Worm (Caenorhabditis elegans) whole organism, L4 larva: ENCODE measurements around the gene F43G6.16.
A peak's percentile ranks its signal among the peaks of the same experiment; 100 is the strongest.

Source experiments
- F10B5.3 ChIP-seq: sonication (generic microtip); optimal IDR thresholded peaks from 2 replicates; lab custom pipeline; 2016; ENCODE audit warnings: mild to moderate bottlenecking, missing genetic modification characterization, missing compliant biosample characterization
- F37D6.2 ChIP-seq: sonication (generic microtip); optimal IDR thresholded peaks from 2 replicates; lab custom pipeline; 2016; ENCODE audit warnings: mild to moderate bottlenecking, missing genetic modification characterization, missing compliant biosample characterization
- F44E2.7 ChIP-seq: fragments of 200-800 bp; sonication (Bioruptor generic); IDR thresholded peaks from 2 replicates; pipeline ENCODE4 v2.1.2; 2022; ENCODE audit warnings: missing genetic modification characterization, missing compliant biosample characterization
- F49E8.2 ChIP-seq: sonication (generic microtip); optimal IDR thresholded peaks from 2 replicates; lab custom pipeline; 2016; ENCODE audit warnings: missing compliant biosample characterization, mild to moderate bottlenecking, missing genetic modification characterization, borderline replicate concordance
- T20F7.1 ChIP-seq: fragments of 200-800 bp; sonication (Bioruptor generic); optimal IDR thresholded peaks from 2 replicates; lab custom pipeline; 2018; ENCODE audit warnings: mild to moderate bottlenecking, missing genetic modification characterization, missing compliant biosample characterization
- Y48G9A.11 ChIP-seq: fragments of 200-800 bp; sonication (Bioruptor generic); IDR thresholded peaks from 2 replicates; pipeline ENCODE4 v1.3.6; 2022; ENCODE audit warnings: missing genetic modification reagents, missing genetic modification characterization, missing compliant biosample characterization
- ZK337.2 ChIP-seq: fragments of 200-800 bp; sonication (Bioruptor generic); IDR thresholded peaks from 2 replicates; pipeline ENCODE4 v1.3.6; 2022; ENCODE audit warnings: missing genetic modification reagents, missing genetic modification characterization, missing compliant biosample characterization
- aha-1 ChIP-seq: fragments of 150-350 bp; peaks from one replicate; lab custom pipeline; 2014; ENCODE audit warnings: missing biosample characterization, missing genetic modification characterization
- ama-1 ChIP-seq: fragments of 150-350 bp; optimal IDR thresholded peaks from 2 replicates; lab custom pipeline; 2014; ENCODE audit warnings: inconsistent platforms, mixed read lengths
- ceh-20 ChIP-seq: fragments of 200-800 bp; sonication (Bioruptor generic); IDR thresholded peaks from 2 replicates; pipeline ENCODE4 v1.3.6; 2022; ENCODE audit warnings: missing genetic modification reagents, missing genetic modification characterization, missing compliant biosample characterization
- ceh-28 ChIP-seq: fragments of 150-350 bp; optimal IDR thresholded peaks from 2 replicates; lab custom pipeline; 2014; ENCODE audit warnings: missing biosample characterization, missing genetic modification reagents, missing genetic modification characterization
- ceh-44 ChIP-seq: fragments of 200-800 bp; sonication (Bioruptor generic); IDR thresholded peaks from 2 replicates; pipeline ENCODE4 v1.3.6; 2022; ENCODE audit warnings: missing genetic modification reagents, missing genetic modification characterization, missing compliant biosample characterization
- daf-12 ChIP-seq: fragments of 150-350 bp; optimal IDR thresholded peaks from 2 replicates; lab custom pipeline; 2014; ENCODE audit warnings: missing biosample characterization, missing genetic modification reagents, missing genetic modification characterization
- daf-19 ChIP-seq: fragments of 200-800 bp; sonication (Bioruptor generic); conservative IDR thresholded peaks from 2 replicates; pipeline ENCODE4 v1.3.6; 2022; ENCODE audit warnings: missing genetic modification characterization, missing compliant biosample characterization
- dmd-8 ChIP-seq: fragments of 200-800 bp; sonication (Bioruptor generic); IDR thresholded peaks from 2 replicates; pipeline ENCODE4 v1.3.6; 2022; ENCODE audit warnings: missing genetic modification characterization, missing compliant biosample characterization
- dpl-1 ChIP-seq: fragments of 150-350 bp; optimal IDR thresholded peaks from 2 replicates; lab custom pipeline; 2014; ENCODE audit warnings: missing biosample characterization, missing genetic modification reagents, missing genetic modification characterization
- egl-27 ChIP-seq: sonication (generic microtip); optimal IDR thresholded peaks from 3 replicates; lab custom pipeline; 2017; ENCODE audit warnings: missing biosample characterization, missing genetic modification reagents, missing genetic modification characterization
- fos-1 ChIP-seq: fragments of 150-350 bp; optimal IDR thresholded peaks from 2 replicates; lab custom pipeline; 2014; ENCODE audit warnings: missing biosample characterization, missing genetic modification characterization
- hif-1 ChIP-seq, 2 experiments: sonication (generic microtip); optimal IDR thresholded peaks; 2 replicates each; lab custom pipeline; 2016 to 2017; ENCODE audit warnings: missing compliant biosample characterization in 2 of 2, missing genetic modification characterization in 2 of 2, missing genetic modification reagents in 2 of 2, missing genotype in 2 of 2, mild to moderate bottlenecking in 1 of 2
- hlh-11 ChIP-seq: fragments of 200-800 bp; sonication (Bioruptor generic); optimal IDR thresholded peaks from 2 replicates; lab custom pipeline; 2018; ENCODE audit warnings: mild to moderate bottlenecking, missing genetic modification characterization, missing compliant biosample characterization
- hlh-30 ChIP-seq: sonication (generic microtip); optimal IDR thresholded peaks from 2 replicates; lab custom pipeline; 2017; ENCODE audit warnings: antibody characterized with exemption, mild to moderate bottlenecking, missing genetic modification characterization, missing compliant biosample characterization; ENCODE audit not compliant: insufficient read depth
- lin-1 ChIP-seq: fragments of 200-800 bp; sonication (Bioruptor generic); IDR thresholded peaks from 2 replicates; pipeline ENCODE4 v1.3.6; 2022; ENCODE audit warnings: missing genetic modification reagents, missing genetic modification characterization, missing compliant biosample characterization
- lin-15B ChIP-seq: fragments of 150-350 bp; sonication (generic microtip); optimal IDR thresholded peaks from 3 replicates; lab custom pipeline; 2014; ENCODE audit warnings: missing biosample characterization, missing genetic modification characterization
- lir-3 ChIP-seq: sonication (generic microtip); optimal IDR thresholded peaks from 2 replicates; lab custom pipeline; 2016; ENCODE audit warnings: mild to moderate bottlenecking, missing genetic modification characterization, missing compliant biosample characterization
- lsy-2 ChIP-seq, 2 experiments: fragments of 150-350 bp in 1 of 2; sonication (generic microtip) in 1 of 2; optimal IDR thresholded peaks; 2 replicates each; lab custom pipeline; 2014 to 2017; ENCODE audit warnings: missing biosample characterization in 2 of 2, missing genetic modification characterization in 2 of 2
- madf-5 ChIP-seq, 2 experiments: fragments of 200-800 bp; sonication (Bioruptor generic); IDR thresholded peaks; 2 replicates each; pipeline ENCODE4 v1.3.6; 2022; ENCODE audit warnings: missing compliant biosample characterization in 2 of 2, missing genetic modification characterization in 2 of 2
- madf-9 ChIP-seq: fragments of 200-800 bp; sonication (Bioruptor generic); conservative IDR thresholded peaks from 2 replicates; pipeline ENCODE4 v1.3.6; 2022; ENCODE audit warnings: missing genetic modification reagents, missing genetic modification characterization, missing compliant biosample characterization
- mdl-1 ChIP-seq, 2 experiments: fragments of 150-350 bp in 1 of 2; sonication (generic microtip) in 1 of 2; optimal IDR thresholded peaks; 2 replicates each; lab custom pipeline; 2014 to 2017; ENCODE audit warnings: missing biosample characterization in 2 of 2, missing genetic modification characterization in 2 of 2
- mdt-29 ChIP-seq: fragments of 200-800 bp; sonication (Bioruptor generic); IDR thresholded peaks from 2 replicates; pipeline ENCODE4 v1.3.6; 2022; ENCODE audit warnings: missing genetic modification reagents, missing genetic modification characterization, missing compliant biosample characterization
- mep-1 ChIP-seq: fragments of 150-350 bp; sonication (generic microtip); optimal IDR thresholded peaks from 3 replicates; lab custom pipeline; 2014; ENCODE audit warnings: missing biosample characterization, missing genetic modification characterization
- mxl-3 ChIP-seq: fragments of 200-800 bp; sonication (Bioruptor generic); optimal IDR thresholded peaks from 2 replicates; lab custom pipeline; 2018; ENCODE audit warnings: mild to moderate bottlenecking, missing genetic modification characterization, missing compliant biosample characterization
- nhr-11 ChIP-seq: fragments of 150-350 bp; optimal IDR thresholded peaks from 2 replicates; lab custom pipeline; 2014; ENCODE audit warnings: missing biosample characterization, missing genetic modification characterization
- nhr-28 ChIP-seq: fragments of 150-350 bp; optimal IDR thresholded peaks from 2 replicates; lab custom pipeline; 2014; ENCODE audit warnings: missing biosample characterization, missing genetic modification characterization
- nhr-42 ChIP-seq: fragments of 200-800 bp; sonication (Bioruptor generic); IDR thresholded peaks from 2 replicates; pipeline ENCODE4 v1.3.6; 2022; ENCODE audit warnings: missing genetic modification characterization, missing compliant biosample characterization
- nhr-48 ChIP-seq: sonication (generic microtip); optimal IDR thresholded peaks from 2 replicates; lab custom pipeline; 2016; ENCODE audit warnings: mild to moderate bottlenecking, missing genetic modification characterization, missing compliant biosample characterization
- nhr-6 ChIP-seq: fragments of 150-350 bp; optimal IDR thresholded peaks from 2 replicates; lab custom pipeline; 2014; ENCODE audit warnings: missing biosample characterization, missing genetic modification characterization
- pha-4 ChIP-seq, 2 experiments: fragments of 150-350 bp in 1 of 2; fragments of 200-800 bp in 1 of 2; sonication (Bioruptor generic) in 1 of 2; IDR thresholded peaks in 1 of 2; optimal IDR thresholded peaks in 1 of 2; 2 replicates each; pipeline versions ENCODE4 v1.3.6 to Lab custom; 2014 to 2022; ENCODE audit warnings: missing genetic modification characterization in 2 of 2, missing genetic modification reagents in 2 of 2, missing biosample characterization in 1 of 2, missing compliant biosample characterization in 1 of 2
- sdz-12 ChIP-seq: fragments of 200-800 bp; sonication (Bioruptor generic); optimal IDR thresholded peaks from 2 replicates; lab custom pipeline; 2018; ENCODE audit warnings: mild to moderate bottlenecking, missing genetic modification characterization, missing compliant biosample characterization
- set-16 ChIP-seq: fragments of 200-800 bp; sonication (Bioruptor generic); IDR thresholded peaks from 2 replicates; pipeline ENCODE4 v1.3.6; 2022; ENCODE audit warnings: missing genetic modification reagents, missing genetic modification characterization, missing compliant biosample characterization
- snpc-1.2 ChIP-seq: fragments of 200-800 bp; sonication (Bioruptor generic); IDR thresholded peaks from 2 replicates; pipeline ENCODE4 v1.3.6; 2022; ENCODE audit warnings: missing genetic modification reagents, missing genetic modification characterization, missing compliant biosample characterization
- spr-1 ChIP-seq: sonication (generic microtip); optimal IDR thresholded peaks from 2 replicates; lab custom pipeline; 2016; ENCODE audit warnings: mild to moderate bottlenecking, missing genetic modification characterization, missing compliant biosample characterization
- tag-97 ChIP-seq: fragments of 200-800 bp; sonication (Bioruptor generic); IDR thresholded peaks from 2 replicates; pipeline ENCODE4 v1.3.6; 2022; ENCODE audit warnings: missing genetic modification characterization, missing compliant biosample characterization
- tra-1 ChIP-seq: fragments of 200-800 bp; sonication (Bioruptor generic); IDR thresholded peaks from 2 replicates; pipeline ENCODE4 v1.3.6; 2022; ENCODE audit warnings: missing genetic modification reagents, missing genetic modification characterization, missing compliant biosample characterization
- unc-62 ChIP-seq, 3 experiments: fragments of 150-350 bp in 1 of 3; sonication (generic microtip); optimal IDR thresholded peaks in 2 of 3; peaks in 1 of 3; 1 replicate in 1 of 3; 2 replicates in 2 of 3; lab custom pipeline; 2014 to 2017; ENCODE audit warnings: missing biosample characterization in 3 of 3, missing genetic modification characterization in 3 of 3, missing genetic modification reagents in 3 of 3, missing genotype in 1 of 3
- zip-2 ChIP-seq: fragments of 150-350 bp; optimal IDR thresholded peaks from 2 replicates; lab custom pipeline; 2014; ENCODE audit warnings: missing biosample characterization, missing genetic modification characterization
- ztf-11 ChIP-seq: fragments of 150-350 bp; optimal IDR thresholded peaks from 2 replicates; lab custom pipeline; 2014; ENCODE audit warnings: missing biosample characterization, missing genetic modification characterization

Gene F43G6.16

DNA sequence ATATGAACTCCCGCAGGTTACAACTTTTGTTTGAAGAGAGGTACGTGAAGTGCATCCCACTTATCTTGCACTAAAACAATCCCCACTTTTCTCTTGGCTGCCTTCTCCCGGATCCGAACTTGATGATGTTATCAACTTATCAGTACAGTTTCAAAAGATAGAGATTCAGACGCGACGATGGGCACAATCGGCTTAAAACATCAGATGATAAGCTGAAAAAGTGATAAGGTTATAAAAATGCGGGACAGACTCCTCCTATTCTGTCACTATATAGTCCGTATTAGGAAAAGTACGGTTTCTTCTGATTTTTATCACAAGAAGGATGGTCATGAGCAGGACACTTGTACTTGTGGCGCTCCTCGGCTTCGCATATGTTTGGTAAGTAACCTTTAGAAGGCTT, 43.2 kb downstream of the F43G6.16 start, which contains the start of gene ctsa-1.2 (continued):
- TF ChIP-seq tra-1 (GFP tag; lab: Robert Waterston, UW) (peak; percentile 9; the same call in 1 of the 2 replicates), ama-1 (no peak), dmd-8 (GFP tag; lab: Robert Waterston, UW) (no peak), F44E2.7 (GFP tag; lab: Robert Waterston, UW) (no peak), egl-27 (tag; lab: Kevin White, UChicago) (no peak), snpc-1.2 (no peak), nhr-6 (tag; lab: Kevin White, UChicago) (no peak), nhr-48 (tag; lab: Kevin White, UChicago) (peak; percentile 21), lsy-2 (tag; optimal IDR thresholded peaks at IDR 0.05; lab: Kevin White, UChicago) (no peak), lin-1 (GFP tag; lab: Robert Waterston, UW) (no peak; the same call in 1 of the 2 replicates), sdz-12 (no peak), F37D6.2 (tag; lab: Kevin White, UChicago) (no peak), ZK337.2 (GFP tag; lab: Robert Waterston, UW) (no peak), ztf-11 (tag; lab: Kevin White, UChicago) (no peak), tag-97 (GFP tag; lab: Robert Waterston, UW) (no peak), nhr-42 (no peak), madf-9 (GFP tag; lab: Robert Waterston, UW) (no peak), aha-1 (tag; lab: Kevin White, UChicago) (peak; percentile 41), madf-5 (GFP tag; IDR thresholded peaks at IDR 0.05; lab: Robert Waterston, UW) (no peak), Y48G9A.11 (GFP tag; lab: Robert Waterston, UW) (no peak), ceh-44 (no peak)

DNA sequence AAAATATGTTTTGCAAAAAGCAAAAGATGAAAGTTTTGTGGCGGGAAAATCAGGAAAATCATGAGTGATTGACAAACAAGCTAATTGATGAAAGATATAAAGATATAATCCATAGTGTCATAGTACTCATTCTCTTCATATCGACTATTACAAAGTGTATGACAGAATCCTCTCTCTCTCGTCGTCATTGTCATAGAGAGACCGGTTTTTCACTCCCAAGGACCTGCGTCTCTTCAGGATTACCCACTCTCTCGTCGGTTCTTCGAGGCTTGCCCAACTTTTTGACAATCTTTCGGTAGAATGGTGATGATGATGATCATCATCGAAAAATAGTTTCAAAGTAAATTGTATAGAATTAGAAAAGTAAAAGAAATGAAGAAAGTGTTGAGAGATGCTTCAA, 45.1 kb downstream of the F43G6.16 start:
- TF ChIP-seq sdz-12: no peak
- no peak for TF ChIP-seq pha-4 (GFP tag; IDR thresholded peaks at IDR 0.05; lab: Robert Waterston, UW)
- TF ChIP-seq pha-4 (tag; optimal IDR thresholded peaks at IDR 0.05; lab: Kevin White, UChicago): no peak
- TF ChIP-seq mxl-3 (GFP tag; lab: Kevin White, UChicago): peak; percentile 49
- TF ChIP-seq lsy-2 (tag; optimal IDR thresholded peaks at IDR 0.05; lab: Kevin White, UChicago): peak in 1 of 2 experiments; percentile 32
- TF ChIP-seq zip-2 (tag; lab: Kevin White, UChicago): no peak
- TF ChIP-seq set-16 (GFP tag; lab: Robert Waterston, UW): no peak
- peak in 1 of 2 experiments; percentile 18 for TF ChIP-seq mdl-1 (tag; optimal IDR thresholded peaks at IDR 0.05; lab: Kevin White, UChicago)
- no peak for TF ChIP-seq T20F7.1 (GFP tag; lab: Kevin White, UChicago)
- TF ChIP-seq daf-19: no peak
- TF ChIP-seq F49E8.2 (tag; lab: Kevin White, UChicago): no peak
- no peak for TF ChIP-seq fos-1 (tag; lab: Kevin White, UChicago)
- TF ChIP-seq lin-15B (tag; lab: Kevin White, UChicago): no peak
- no peak for TF ChIP-seq F10B5.3 (tag; lab: Kevin White, UChicago)
- peak; percentile 12 for TF ChIP-seq aha-1 (tag; lab: Kevin White, UChicago)
- TF ChIP-seq ceh-28 (tag; lab: Kevin White, UChicago): no peak
- no peak for TF ChIP-seq dpl-1 (GFP tag; lab: Kevin White, UChicago)
- no peak for TF ChIP-seq ceh-20
- peak; percentile 9 for TF ChIP-seq spr-1 (tag; lab: Kevin White, UChicago)
- TF ChIP-seq mep-1 (tag; lab: Kevin White, UChicago): peak; percentile 31
- no peak for TF ChIP-seq hif-1 (tag; optimal IDR thresholded peaks at IDR 0.05; lab: Kevin White, UChicago)
- peak; percentile 48 for TF ChIP-seq nhr-28
- no peak for TF ChIP-seq lir-3 (tag; lab: Kevin White, UChicago)
- TF ChIP-seq hlh-30 (tag; lab: Kevin White, UChicago): peak; percentile 39
- no peak for TF ChIP-seq mdt-29 (GFP tag; lab: Robert Waterston, UW)
- TF ChIP-seq nhr-6 (tag; lab: Kevin White, UChicago): no peak
- TF ChIP-seq F37D6.2 (tag; lab: Kevin White, UChicago): no peak
- TF ChIP-seq madf-9 (GFP tag; lab: Robert Waterston, UW): no peak
- TF ChIP-seq unc-62 (GFP tag; optimal IDR thresholded peaks at IDR 0.05 in 1 of 2; lab: Kevin White, UChicago): peak in 1 of 2 experiments; percentile 79
- TF ChIP-seq unc-62 (tag; optimal IDR thresholded peaks at IDR 0.05; lab: Kevin White, UChicago): no peak
- TF ChIP-seq hlh-11 (tag; lab: Kevin White, UChicago): peak; percentile 33
- TF ChIP-seq F44E2.7 (GFP tag; lab: Robert Waterston, UW): no peak
- no peak for TF ChIP-seq nhr-11 (tag; lab: Kevin White, UChicago)
- TF ChIP-seq daf-12: no peak
